Fruit fly (Drosophila melanogaster): ENCODE results near the gene gzl.

gzl gene

DNA sequence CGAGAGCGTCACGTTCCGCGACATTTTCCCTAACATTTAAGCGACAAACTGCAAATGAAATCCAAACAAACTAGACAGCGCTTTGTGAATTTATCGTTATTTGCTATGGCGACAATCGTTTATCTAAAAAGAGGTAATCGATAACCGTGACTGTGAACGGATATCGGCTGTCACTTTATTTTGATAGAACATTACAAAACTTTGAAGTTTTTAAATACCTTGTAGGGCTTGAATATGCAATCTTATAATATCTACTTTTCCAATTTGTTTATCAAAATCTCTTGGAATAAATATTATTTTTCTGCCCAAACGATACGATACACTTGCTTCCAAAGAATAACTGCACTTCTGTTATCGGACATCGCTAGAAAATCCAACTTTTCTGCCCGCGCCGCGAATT, 2.6 kb upstream of the gzl start, which contains the start of the genes CG1024 and TfIIFalpha (continued):
- TF ChIP-seq Blimp-1 (GFP tag; optimal IDR thresholded peaks at IDR 0.05) (no peak), CG13287 (GFP tag; IDR thresholded peaks at IDR 0.05; ENCODE audit: partially characterized antibody) (peak; percentile 92), Hsf (GFP tag; optimal IDR thresholded peaks at IDR 0.05) (peak; percentile 9), Hr39 (optimal IDR thresholded peaks at IDR 0.05) (no peak), Fer2 (tag; optimal IDR thresholded peaks at IDR 0.05) (no peak), CG7271 (tag; optimal IDR thresholded peaks at IDR 0.05) (no peak), gfzf (GFP tag; optimal IDR thresholded peaks at IDR 0.05) (no peak), CG5245 (GFP tag; optimal IDR thresholded peaks at IDR 0.05) (no peak), gsb (GFP tag; IDR thresholded peaks at IDR 0.05) (no peak), YL-1 (GFP tag; optimal IDR thresholded peaks at IDR 0.05) (peak; percentile 44), h (optimal IDR thresholded peaks at IDR 0.05) (no peak), bcd (GFP tag; optimal IDR thresholded peaks at IDR 0.05) (no peak), Myb (GFP tag; optimal IDR thresholded peaks at IDR 0.05) (peak; percentile 39), H15 (GFP tag; IDR thresholded peaks at IDR 0.05) (no peak), Mrtf (GFP tag; IDR thresholded peaks at IDR 0.05) (no peak), Trl (optimal IDR thresholded peaks at IDR 0.05) (no peak), Trl (GFP tag; optimal IDR thresholded peaks at IDR 0.05) (no peak), CrebB (tag; optimal IDR thresholded peaks at IDR 0.05) (no peak), pfk (GFP tag; optimal IDR thresholded peaks at IDR 0.05) (no peak), CG13775 (GFP tag; optimal IDR thresholded peaks at IDR 0.05) (no peak), repo (GFP tag; optimal IDR thresholded peaks at IDR 0.05) (no peak), gt (GFP tag; IDR thresholded peaks at IDR 0.05) (no peak), CG3847 (GFP tag; IDR thresholded peaks at IDR 0.05) (no peak), CG17361 (GFP tag; IDR thresholded peaks at IDR 0.05) (no peak), PHDP (tag; optimal IDR thresholded peaks at IDR 0.05) (no peak), Opbp (GFP tag; IDR thresholded peaks at IDR 0.05; ENCODE audit: partially characterized antibody) (peak; percentile 79), Optix (GFP tag; IDR thresholded peaks at IDR 0.05) (no peak), CG8388 (GFP tag; optimal IDR thresholded peaks at IDR 0.05) (no peak), CG6854 (GFP tag; optimal IDR thresholded peaks at IDR 0.05) (no peak), MTF-1 (GFP tag; optimal IDR thresholded peaks at IDR 0.05; ENCODE audit: borderline replicate concordance) (no peak), sob (GFP tag; IDR thresholded peaks at IDR 0.05) (0 out of 2 replicates have a peak, but pooled peaks have one; percentile 31), CG14014 (GFP tag; IDR thresholded peaks at IDR 0.05) (no peak), CG42726 (GFP tag; IDR thresholded peaks at IDR 0.05; ENCODE audit: partially characterized antibody) (peak; percentile 4; the same call in 1 of the 2 replicates), CG11695 (GFP tag; IDR thresholded peaks at IDR 0.05) (no peak), CG7928 (GFP tag; optimal IDR thresholded peaks at IDR 0.05) (no peak), CG30431 (GFP tag; optimal IDR thresholded peaks at IDR 0.05) (no peak), CG16813 (GFP tag; IDR thresholded peaks at IDR 0.05; ENCODE audit: partially characterized antibody) (peak; percentile 86), lab (GFP tag; optimal IDR thresholded peaks at IDR 0.05) (no peak), CG11723 (GFP tag; optimal IDR thresholded peaks at IDR 0.05) (no peak), CG6654 (GFP tag; optimal IDR thresholded peaks at IDR 0.05) (no peak), CG10267 (tag; optimal IDR thresholded peaks at IDR 0.05) (peak; percentile 29), onecut (GFP tag; IDR thresholded peaks at IDR 0.05) (no peak), exex (tag; optimal IDR thresholded peaks at IDR 0.05) (no peak), CG8281 (tag; optimal IDR thresholded peaks at IDR 0.05) (no peak), kah (GFP tag; optimal IDR thresholded peaks at IDR 0.05) (no peak), ERR (GFP tag; optimal IDR thresholded peaks at IDR 0.05) (no peak), tio (GFP tag; optimal IDR thresholded peaks at IDR 0.05) (no peak), phol (tag; optimal IDR thresholded peaks at IDR 0.05) (peak; percentile 50), CG18476 (GFP tag; optimal IDR thresholded peaks at IDR 0.05) (no peak), gcm (GFP tag; optimal IDR thresholded peaks at IDR 0.05) (no peak), salm (tag; optimal IDR thresholded peaks at IDR 0.05) (no peak), tap (tag; optimal IDR thresholded peaks at IDR 0.05) (no peak)
